Fruit fly (Drosophila melanogaster) S2 (cell line): ENCODE data around the gene CG34284.

ENCODE experiments used
- CG8478 ChIP-seq: fragments of >200 bp; optimal IDR thresholded peaks from 2 replicates; lab custom pipeline; 2018
- CTCF ChIP-seq, 2 experiments: fragments of >200 bp; optimal IDR thresholded peaks; 2 replicates each; lab custom pipeline; 2018

dm6 chr3R:18902858-18903257 lies at the start of gene CG34284:
- TF ChIP-seq CG8478 (lab: Kevin White, UChicago), result no peak
- no peak for TF ChIP-seq CTCF (optimal IDR thresholded peaks at IDR 0.05; lab: Kevin White, UChicago)
